Worm (Caenorhabditis elegans): ENCODE results near the gene vps-2.

- TF ChIP-seq zag-1 (tag; optimal IDR thresholded peaks at IDR 0.05) (no peak), lin-39 (tag; optimal IDR thresholded peaks at IDR 0.05) (no peak), R02D3.7 (tag; optimal IDR thresholded peaks at IDR 0.05) (no peak)
Observed at ce11 chrII:12799364-12799763, 31.3 kb upstream of the vps-2 start.

All from whole organism, L3 larva.